Worm (Caenorhabditis elegans) whole organism, mixed stage, embryonic: ENCODE data around the gene oac-51.
A peak's percentile ranks its signal among the peaks of the same experiment; 100 is the strongest.
"Not testable (repeated sequence)": the region's sequence is repeated elsewhere in the genome, so short reads cannot be mapped to it uniquely, and the experiment has no call there.

Experiments
- bed-3 ChIP-seq: fragments of 200-800 bp; sonication (Bioruptor generic); optimal IDR thresholded peaks from 3 replicates; lab custom pipeline; 2018; ENCODE audit warnings: mild to moderate bottlenecking, missing genetic modification characterization, moderate library complexity, missing compliant biosample characterization
- ceh-39 ChIP-seq: fragments of 150-350 bp; optimal IDR thresholded peaks from 2 replicates; lab custom pipeline; 2014; ENCODE audit warnings: missing biosample characterization, missing genetic modification characterization
- ceh-43 ChIP-seq: fragments of 200-800 bp; sonication (Bioruptor generic); optimal IDR thresholded peaks from 2 replicates; lab custom pipeline; 2018; ENCODE audit warnings: mild to moderate bottlenecking, missing genetic modification characterization, moderate library complexity, missing compliant biosample characterization
- ces-1 ChIP-seq: fragments of 150-350 bp; optimal IDR thresholded peaks from 2 replicates; lab custom pipeline; 2014; ENCODE audit warnings: missing biosample characterization, missing genetic modification reagents, missing genetic modification characterization
- elt-1 ChIP-seq: sonication (generic microtip); optimal IDR thresholded peaks from 2 replicates; lab custom pipeline; 2017; ENCODE audit warnings: missing genetic modification characterization, mild to moderate bottlenecking, missing compliant biosample characterization, antibody characterized with exemption, moderate library complexity, borderline replicate concordance; ENCODE audit not compliant: insufficient read depth
- elt-3 ChIP-seq: fragments of 150-350 bp; optimal IDR thresholded peaks from 2 replicates; lab custom pipeline; 2014; ENCODE audit warnings: missing biosample characterization, missing genetic modification characterization
- flh-1 ChIP-seq: fragments of 200-800 bp; sonication (Bioruptor generic); optimal IDR thresholded peaks from 2 replicates; lab custom pipeline; 2018; ENCODE audit warnings: mild to moderate bottlenecking, missing genetic modification characterization, moderate library complexity, missing compliant biosample characterization
- ham-2 ChIP-seq: fragments of 200-800 bp; sonication (Bioruptor generic); optimal IDR thresholded peaks from 2 replicates; lab custom pipeline; 2018; ENCODE audit warnings: mild to moderate bottlenecking, missing genetic modification characterization, missing compliant biosample characterization
- lin-13 ChIP-seq: fragments of 150-350 bp; optimal IDR thresholded peaks from 2 replicates; lab custom pipeline; 2014; ENCODE audit warnings: missing biosample characterization, missing genetic modification characterization
- lin-32 ChIP-seq: fragments of 200-800 bp; sonication (Bioruptor generic); optimal IDR thresholded peaks from 2 replicates; lab custom pipeline; 2018; ENCODE audit warnings: mild to moderate bottlenecking, missing genetic modification characterization, missing compliant biosample characterization
- lsy-2 ChIP-seq: fragments of 150-350 bp; optimal IDR thresholded peaks from 2 replicates; lab custom pipeline; 2014; ENCODE audit warnings: missing biosample characterization, missing genetic modification characterization
- mab-5 ChIP-seq: fragments of 150-350 bp; optimal IDR thresholded peaks from 2 replicates; lab custom pipeline; 2014; ENCODE audit warnings: missing biosample characterization, missing genetic modification characterization
- mep-1 ChIP-seq: fragments of 150-350 bp; optimal IDR thresholded peaks from 2 replicates; lab custom pipeline; 2017; ENCODE audit warnings: missing biosample characterization, missing genetic modification reagents, missing genetic modification characterization, inconsistent platforms
- mls-2 ChIP-seq: sonication (generic microtip); optimal IDR thresholded peaks from 2 replicates; lab custom pipeline; 2016; ENCODE audit warnings: mild to moderate bottlenecking, missing genetic modification characterization, moderate library complexity, missing compliant biosample characterization
- nhr-12 ChIP-seq: fragments of 150-350 bp; optimal IDR thresholded peaks from 2 replicates; lab custom pipeline; 2014; ENCODE audit warnings: missing biosample characterization, missing genetic modification characterization
- nhr-2 ChIP-seq: fragments of 150-350 bp; optimal IDR thresholded peaks from 2 replicates; lab custom pipeline; 2014; ENCODE audit warnings: missing biosample characterization, missing genetic modification characterization
- nhr-237 ChIP-seq: fragments of 150-350 bp; optimal IDR thresholded peaks from 2 replicates; lab custom pipeline; 2014; ENCODE audit warnings: missing biosample characterization, missing genetic modification characterization
- nhr-28 ChIP-seq: fragments of 150-350 bp; optimal IDR thresholded peaks from 2 replicates; lab custom pipeline; 2014; ENCODE audit warnings: missing biosample characterization, missing genetic modification characterization
- nhr-76 ChIP-seq: sonication (generic microtip); optimal IDR thresholded peaks from 2 replicates; lab custom pipeline; 2017; ENCODE audit warnings: missing biosample characterization, missing genetic modification characterization
- pha-4 ChIP-seq: fragments of 150-350 bp; optimal IDR thresholded peaks from 2 replicates; lab custom pipeline; 2018; ENCODE audit warnings: missing biosample characterization, missing genetic modification reagents, missing genetic modification characterization
- snpc-4 ChIP-seq: fragments of 150-350 bp; optimal IDR thresholded peaks from 2 replicates; lab custom pipeline; 2014; ENCODE audit warnings: missing biosample characterization, missing genetic modification characterization
- sptf-1 ChIP-seq: sonication (generic microtip); optimal IDR thresholded peaks from 2 replicates; lab custom pipeline; 2017; ENCODE audit warnings: mild to moderate bottlenecking, missing genetic modification characterization, moderate library complexity, missing compliant biosample characterization
- unc-120 ChIP-seq: sonication (generic microtip); optimal IDR thresholded peaks from 2 replicates; lab custom pipeline; 2017; ENCODE audit warnings: missing genetic modification characterization, missing compliant biosample characterization; ENCODE audit not compliant: poor library complexity, severe bottlenecking
- unc-62 ChIP-seq: fragments of 150-350 bp; optimal IDR thresholded peaks from 2 replicates; lab custom pipeline; 2014; ENCODE audit warnings: missing biosample characterization, missing genetic modification reagents, missing genetic modification characterization
- ztf-11 ChIP-seq: fragments of 150-350 bp; optimal IDR thresholded peaks from 2 replicates; lab custom pipeline; 2014; ENCODE audit warnings: missing biosample characterization, missing genetic modification characterization

oac-51 gene

ce11 chrIV:4347578-4348003 is 11.0 kb downstream of the oac-51 start:
- TF ChIP-seq ceh-39: no peak
- TF ChIP-seq snpc-4 (tag; lab: Kevin White, UChicago): no peak
- no peak for TF ChIP-seq unc-120 (tag; lab: Kevin White, UChicago)
- TF ChIP-seq pha-4 (tag; lab: Kevin White, UChicago): no peak
- no peak for TF ChIP-seq lin-13 (tag; lab: Kevin White, UChicago)
- TF ChIP-seq nhr-28: no peak
- TF ChIP-seq ces-1 (GFP tag; lab: Kevin White, UChicago): no peak
- TF ChIP-seq bed-3: no peak

ce11 chrIV:4348146-4348545 is 11.5 kb downstream of the oac-51 start, which contains the start of gene W03B1.5:
TSS of gene W03B1.5 (plus strand) at chrIV:4348446.
- TF ChIP-seq mls-2; unc-62 (GFP tag; lab: Kevin White, UChicago); snpc-4 (tag; lab: Kevin White, UChicago): not testable (repeated sequence)
- TF ChIP-seq, all 35 proteins: peak for 0; not testable (repeated sequence) for 35

ce11 chrIV:4356879-4357278 is 20.3 kb downstream of the oac-51 start, which contains the start of gene W03B1.9:
TSS of gene W03B1.9 (minus strand) at chrIV:4356979.
- TF ChIP-seq sptf-1 (tag; lab: Kevin White, UChicago) (no peak), nhr-76 (tag; lab: Kevin White, UChicago) (no peak), nhr-2 (no peak), unc-62 (GFP tag; lab: Kevin White, UChicago) (no peak), ham-2 (GFP tag; lab: Kevin White, UChicago) (no peak), flh-1 (GFP tag; lab: Kevin White, UChicago) (no peak), mls-2 (no peak)

ce11 chrIV:4357296-4357695 is 20.7 kb downstream of the oac-51 start, which contains the start of gene sars-2:
TSS of gene sars-2 (plus strand) at chrIV:4357636.
- TF ChIP-seq elt-1 (tag; lab: Kevin White, UChicago): no peak
- peak; percentile 41 for TF ChIP-seq lsy-2 (tag; lab: Kevin White, UChicago)
- TF ChIP-seq lin-32 (GFP tag; lab: Kevin White, UChicago): no peak
- TF ChIP-seq ces-1 (GFP tag; lab: Kevin White, UChicago): peak; percentile 31
- no peak for TF ChIP-seq lin-13 (tag; lab: Kevin White, UChicago)
- TF ChIP-seq, all 35 proteins: peak for 2

- TF ChIP-seq nhr-2 (no peak), ztf-11 (tag; lab: Kevin White, UChicago) (no peak), sptf-1 (tag; lab: Kevin White, UChicago) (no peak), pha-4 (tag; lab: Kevin White, UChicago) (no peak), snpc-4 (tag; lab: Kevin White, UChicago) (no peak)
- TF ChIP-seq, all 35 proteins: peak for 0
Observed at ce11 chrIV:4359653-4360052, 23.1 kb downstream of the oac-51 start, which contains the start of gene F55F10.3. TSS of gene F55F10.3 (plus strand) at chrIV:4359953.

- TF ChIP-seq ces-1 (GFP tag; lab: Kevin White, UChicago) (no peak), elt-3 (tag; lab: Kevin White, UChicago) (no peak), mep-1 (tag; lab: Kevin White, UChicago) (peak; percentile 53), nhr-28 (no peak), unc-62 (GFP tag; lab: Kevin White, UChicago) (no peak)
Observed at ce11 chrIV:4360497-4360896, 23.9 kb downstream of the oac-51 start, which contains the start of gene F55F10.1. TSS of gene F55F10.1 (plus strand) at chrIV:4360837.

- TF ChIP-seq nhr-76 (tag; lab: Kevin White, UChicago) (no peak), ceh-43 (GFP tag; lab: Kevin White, UChicago) (no peak), mab-5 (no peak), nhr-237 (no peak), unc-62 (GFP tag; lab: Kevin White, UChicago) (no peak), lin-13 (tag; lab: Kevin White, UChicago) (no peak), ces-1 (GFP tag; lab: Kevin White, UChicago) (no peak), flh-1 (GFP tag; lab: Kevin White, UChicago) (no peak)
Observed at ce11 chrIV:4369116-4369515, 32.5 kb downstream of the oac-51 start.

ce11 chrIV:4386351-4386750 is 49.8 kb downstream of the oac-51 start, which contains the start of gene tald-1:
TSS of gene tald-1 (plus strand) at chrIV:4386651.
- TF ChIP-seq nhr-12 (tag; lab: Kevin White, UChicago): no peak
